Fruit fly (Drosophila melanogaster) whole organism, prepupa: ENCODE results near the gene CG7218.

Experiments used
- Blimp-1 ChIP-seq: fragments of 200-800 bp; sonication (Bioruptor generic); optimal IDR thresholded peaks from 3 replicates; lab custom pipeline; 2017; ENCODE audit warnings: missing biosample characterization, missing genetic modification characterization, mild to moderate bottlenecking, moderate library complexity, missing genetic modification reagents
- CG10631 ChIP-seq: fragments of 200-800 bp; sonication (Bioruptor generic); optimal IDR thresholded peaks from 2 replicates; lab custom pipeline; 2016; ENCODE audit warnings: missing biosample characterization, missing genetic modification characterization
- CG10669 ChIP-seq: fragments of 200-800 bp; sonication (Bioruptor generic); optimal IDR thresholded peaks from 3 replicates; lab custom pipeline; 2018; ENCODE audit warnings: missing biosample characterization, mild to moderate bottlenecking, missing genetic modification characterization, moderate library complexity
- CG11762 ChIP-seq: fragments of 200-800 bp; sonication (Bioruptor generic); optimal IDR thresholded peaks from 3 replicates; lab custom pipeline; 2016; ENCODE audit warnings: missing biosample characterization, missing genetic modification characterization; ENCODE audit not compliant: insufficient read depth
- CG11902 ChIP-seq: fragments of 200-800 bp; sonication (Bioruptor generic); optimal IDR thresholded peaks from 3 replicates; lab custom pipeline; 2016; ENCODE audit warnings: missing biosample characterization, missing genetic modification characterization
- CG15336 ChIP-seq: fragments of 200-800 bp; sonication (Bioruptor generic); IDR thresholded peaks from 2 replicates; pipeline ENCODE4 v1.3.6; 2022; ENCODE audit warnings: missing biosample characterization, missing genetic modification characterization
- CG16779 ChIP-seq: fragments of 200-800 bp; sonication (Bioruptor generic); optimal IDR thresholded peaks from 3 replicates; lab custom pipeline; 2017; ENCODE audit warnings: missing biosample characterization, mild to moderate bottlenecking, missing genetic modification characterization
- CG3032 ChIP-seq: fragments of 200-800 bp; optimal IDR thresholded peaks from 2 replicates; lab custom pipeline; 2019; ENCODE audit warnings: missing biosample characterization, mild to moderate bottlenecking, missing genetic modification characterization, moderate library complexity
- CG31627 ChIP-seq: fragments of 200-800 bp; sonication (Bioruptor generic); optimal IDR thresholded peaks from 3 replicates; lab custom pipeline; 2016; ENCODE audit warnings: missing biosample characterization, missing genetic modification characterization
- CG32006 ChIP-seq: fragments of 200-800 bp; sonication (Bioruptor generic); optimal IDR thresholded peaks from 3 replicates; lab custom pipeline; 2017; ENCODE audit warnings: missing biosample characterization, mild to moderate bottlenecking, missing genetic modification characterization
- CG3919 ChIP-seq: fragments of 200-800 bp; sonication (Bioruptor generic); optimal IDR thresholded peaks from 3 replicates; lab custom pipeline; 2016; ENCODE audit warnings: missing biosample characterization, missing genetic modification characterization
- CG4318 ChIP-seq: fragments of 200-800 bp; sonication (Bioruptor generic); optimal IDR thresholded peaks from 3 replicates; lab custom pipeline; 2017; ENCODE audit warnings: missing biosample characterization, mild to moderate bottlenecking, missing genetic modification characterization
- CG6276 ChIP-seq: fragments of 200-800 bp; sonication (Bioruptor generic); optimal IDR thresholded peaks from 2 replicates; lab custom pipeline; 2017; ENCODE audit warnings: missing biosample characterization, mild to moderate bottlenecking, missing genetic modification characterization
- CG6854 ChIP-seq: fragments of 200-800 bp; sonication (Bioruptor generic); optimal IDR thresholded peaks from 2 replicates; lab custom pipeline; 2017; ENCODE audit warnings: missing biosample characterization, mild to moderate bottlenecking, missing genetic modification characterization
- CG7368 ChIP-seq: fragments of 200-800 bp; sonication (Bioruptor generic); optimal IDR thresholded peaks from 3 replicates; lab custom pipeline; 2016; ENCODE audit warnings: missing biosample characterization, missing genetic modification characterization
- CG8119 ChIP-seq: fragments of 200-800 bp; sonication (Bioruptor generic); IDR thresholded peaks from 3 replicates; pipeline ENCODE4 v1.3.6; 2022; ENCODE audit warnings: missing biosample characterization, missing genetic modification characterization
- CG8319 ChIP-seq: fragments of 200-800 bp; sonication (Bioruptor generic); optimal IDR thresholded peaks from 3 replicates; lab custom pipeline; 2016; ENCODE audit warnings: missing biosample characterization, missing genetic modification characterization
- CG8632 ChIP-seq: fragments of 200-800 bp; sonication (Bioruptor generic); optimal IDR thresholded peaks from 3 replicates; lab custom pipeline; 2016; ENCODE audit warnings: missing biosample characterization, missing genetic modification characterization
- Eip75B ChIP-seq: fragments of 200-800 bp; sonication (Bioruptor generic); optimal IDR thresholded peaks from 3 replicates; lab custom pipeline; 2016; ENCODE audit warnings: missing biosample characterization, missing genetic modification characterization
- Eip78C ChIP-seq: fragments of 200-800 bp; sonication (Bioruptor generic); peaks from one replicate; lab custom pipeline; 2016; ENCODE audit warnings: missing biosample characterization, missing genetic modification characterization
- Eip93F ChIP-seq: fragments of 200-800 bp; sonication (Bioruptor generic); optimal IDR thresholded peaks from 2 replicates; lab custom pipeline; 2016; ENCODE audit warnings: missing biosample characterization, mild to moderate bottlenecking, missing genetic modification characterization
- Ets21C ChIP-seq: fragments of 200-800 bp; sonication (Bioruptor generic); optimal IDR thresholded peaks from 3 replicates; lab custom pipeline; 2016; ENCODE audit warnings: missing biosample characterization, missing genetic modification characterization
- Ets96B ChIP-seq: fragments of 200-800 bp; optimal IDR thresholded peaks from 2 replicates; lab custom pipeline; 2019; ENCODE audit warnings: missing biosample characterization, mild to moderate bottlenecking, missing genetic modification characterization, moderate library complexity
- Gug ChIP-seq: fragments of 200-800 bp; sonication (Bioruptor generic); IDR thresholded peaks from 2 replicates; pipeline ENCODE4 v1.3.6; 2022; ENCODE audit warnings: missing biosample characterization, missing genetic modification characterization
- Hr38 ChIP-seq: sonication (Bioruptor generic); optimal IDR thresholded peaks from 2 replicates; lab custom pipeline; 2016; ENCODE audit warnings: missing biosample characterization, missing genetic modification characterization
- Hr39 ChIP-seq: fragments of 200-800 bp; sonication (Bioruptor generic); optimal IDR thresholded peaks from 2 replicates; lab custom pipeline; 2016; ENCODE audit warnings: missing biosample characterization, missing genetic modification characterization
- Hr4 ChIP-seq: fragments of 200-800 bp; sonication (Bioruptor generic); optimal IDR thresholded peaks from 3 replicates; lab custom pipeline; 2016; ENCODE audit warnings: missing biosample characterization, missing genetic modification characterization
- OdsH ChIP-seq: fragments of 200-800 bp; sonication (Bioruptor generic); optimal IDR thresholded peaks from 3 replicates; lab custom pipeline; 2016; ENCODE audit warnings: missing biosample characterization, missing genetic modification characterization
- Smox ChIP-seq: fragments of 200-800 bp; sonication (Bioruptor generic); optimal IDR thresholded peaks from 3 replicates; lab custom pipeline; 2016; ENCODE audit warnings: missing biosample characterization, missing genetic modification characterization
- Sox102F ChIP-seq: fragments of 200-800 bp; sonication (Bioruptor generic); optimal IDR thresholded peaks from 2 replicates; lab custom pipeline; 2016; ENCODE audit warnings: missing biosample characterization, mild to moderate bottlenecking, missing genetic modification characterization
- Sox14 ChIP-seq: fragments of 200-800 bp; sonication (Bioruptor generic); optimal IDR thresholded peaks from 3 replicates; lab custom pipeline; 2016; ENCODE audit warnings: missing biosample characterization, missing genetic modification characterization
- Sox15 ChIP-seq: fragments of 200-800 bp; sonication (Bioruptor generic); optimal IDR thresholded peaks from 3 replicates; lab custom pipeline; 2016; ENCODE audit warnings: missing biosample characterization, missing genetic modification characterization
- achi ChIP-seq: fragments of 200-800 bp; sonication (Bioruptor generic); optimal IDR thresholded peaks from 3 replicates; lab custom pipeline; 2016; ENCODE audit warnings: missing biosample characterization, missing genetic modification characterization
- acj6 ChIP-seq: fragments of 200-800 bp; sonication (Bioruptor generic); optimal IDR thresholded peaks from 3 replicates; lab custom pipeline; 2016; ENCODE audit warnings: missing biosample characterization, missing genetic modification characterization
- dac ChIP-seq: fragments of 200-800 bp; sonication (Bioruptor generic); optimal IDR thresholded peaks from 2 replicates; lab custom pipeline; 2017; ENCODE audit warnings: missing biosample characterization, mild to moderate bottlenecking, missing genetic modification characterization
- eg ChIP-seq: fragments of 200-800 bp; sonication (Bioruptor generic); IDR thresholded peaks from 3 replicates; pipeline ENCODE4 v1.3.6; 2022; ENCODE audit warnings: missing biosample characterization, missing genetic modification characterization
- esn ChIP-seq: fragments of 200-800 bp; sonication (Bioruptor generic); optimal IDR thresholded peaks from 2 replicates; lab custom pipeline; 2016; ENCODE audit warnings: missing biosample characterization, mild to moderate bottlenecking, missing genetic modification characterization, moderate library complexity
- fd59A ChIP-seq: fragments of 200-800 bp; sonication (Bioruptor generic); optimal IDR thresholded peaks from 2 replicates; lab custom pipeline; 2017; ENCODE audit warnings: missing biosample characterization, mild to moderate bottlenecking, missing genetic modification characterization, missing genetic modification reagents
- fd85E ChIP-seq: fragments of 200-800 bp; sonication (Bioruptor generic); optimal IDR thresholded peaks from 3 replicates; lab custom pipeline; 2016; ENCODE audit warnings: missing biosample characterization, missing genetic modification characterization
- fkh ChIP-seq: fragments of 200-800 bp; sonication (Bioruptor generic); optimal IDR thresholded peaks from 3 replicates; lab custom pipeline; 2017; ENCODE audit warnings: missing biosample characterization, mild to moderate bottlenecking, missing genetic modification characterization, moderate library complexity
- lz ChIP-seq: fragments of 200-800 bp; sonication (Bioruptor generic); optimal IDR thresholded peaks from 3 replicates; lab custom pipeline; 2016; ENCODE audit warnings: missing biosample characterization, missing genetic modification characterization
- net ChIP-seq: fragments of 200-800 bp; sonication (Bioruptor generic); optimal IDR thresholded peaks from 3 replicates; lab custom pipeline; 2016; ENCODE audit warnings: missing biosample characterization, missing genetic modification characterization
- pdm3 ChIP-seq: fragments of 200-800 bp; sonication (Bioruptor generic); optimal IDR thresholded peaks from 3 replicates; lab custom pipeline; 2016; ENCODE audit warnings: missing biosample characterization, missing genetic modification characterization
- salr ChIP-seq, 2 experiments: fragments of 200-800 bp; sonication (Bioruptor generic); optimal IDR thresholded peaks; 3 replicates each; lab custom pipeline; 2016 to 2018; ENCODE audit warnings: missing biosample characterization in 2 of 2, missing genetic modification characterization in 2 of 2, mild to moderate bottlenecking in 1 of 2
- spab ChIP-seq: fragments of 200-800 bp; sonication (Bioruptor generic); optimal IDR thresholded peaks from 2 replicates; lab custom pipeline; 2017; ENCODE audit warnings: missing biosample characterization, mild to moderate bottlenecking, missing genetic modification characterization, missing genetic modification reagents
- ss ChIP-seq, 2 experiments: fragments of 200-800 bp; sonication (Bioruptor generic); optimal IDR thresholded peaks; 2 replicates in 1 of 2; 3 replicates in 1 of 2; lab custom pipeline; 2017 to 2018; ENCODE audit warnings: mild to moderate bottlenecking in 2 of 2, missing biosample characterization in 2 of 2, missing genetic modification characterization in 2 of 2, moderate library complexity in 1 of 2
- svp ChIP-seq: fragments of 200-800 bp; sonication (Bioruptor generic); peaks from one replicate; lab custom pipeline; 2016; ENCODE audit warnings: missing biosample characterization, missing genetic modification characterization
- topi ChIP-seq: fragments of 200-800 bp; sonication (Bioruptor generic); optimal IDR thresholded peaks from 3 replicates; lab custom pipeline; 2016; ENCODE audit warnings: missing biosample characterization, missing genetic modification characterization

The CG7218 gene

DNA sequence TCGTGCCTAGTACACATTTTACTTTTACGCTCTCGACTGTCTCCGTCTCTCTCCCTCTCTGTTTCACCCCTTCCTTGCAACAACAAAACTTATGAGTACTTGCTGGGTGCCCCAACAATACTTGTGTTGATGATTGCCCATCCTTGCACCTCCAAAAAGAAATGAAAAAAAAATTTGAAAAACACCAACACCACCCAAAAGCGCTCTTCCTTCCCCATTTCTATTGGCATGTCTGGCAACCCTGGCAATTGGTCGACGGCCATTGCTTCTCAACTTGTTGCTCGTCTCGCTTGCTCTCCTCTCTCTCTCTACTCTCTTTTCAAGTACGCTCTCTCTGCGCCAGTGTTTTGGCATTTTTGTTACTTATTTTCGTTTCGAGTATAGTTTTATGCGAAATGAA, 4.2 kb upstream of the CG7218 start (continued):
- TF ChIP-seq CG8632 (GFP tag; lab: Kevin White, UChicago) (peak; percentile 36), CG6854 (GFP tag; lab: Kevin White, UChicago) (no peak), fkh (no peak), pdm3 (GFP tag; lab: Kevin White, UChicago) (no peak), Ets96B (tag; lab: Kevin White, UChicago) (no peak), ss (GFP tag; optimal IDR thresholded peaks at IDR 0.05; lab: Kevin White, UChicago) (peak in 1 of 2 experiments; percentile 12), CG32006 (GFP tag; lab: Kevin White, UChicago) (peak; percentile 18), Hr39 (GFP tag; lab: Kevin White, UChicago) (peak; percentile 25), CG16779 (no peak), OdsH (peak; percentile 33), CG11902 (GFP tag; lab: Kevin White, UChicago) (no peak), dac (GFP tag; lab: Kevin White, UChicago) (no peak), Sox102F (peak; percentile 33)
- TF ChIP-seq, all 60 proteins: peak for 27

DNA sequence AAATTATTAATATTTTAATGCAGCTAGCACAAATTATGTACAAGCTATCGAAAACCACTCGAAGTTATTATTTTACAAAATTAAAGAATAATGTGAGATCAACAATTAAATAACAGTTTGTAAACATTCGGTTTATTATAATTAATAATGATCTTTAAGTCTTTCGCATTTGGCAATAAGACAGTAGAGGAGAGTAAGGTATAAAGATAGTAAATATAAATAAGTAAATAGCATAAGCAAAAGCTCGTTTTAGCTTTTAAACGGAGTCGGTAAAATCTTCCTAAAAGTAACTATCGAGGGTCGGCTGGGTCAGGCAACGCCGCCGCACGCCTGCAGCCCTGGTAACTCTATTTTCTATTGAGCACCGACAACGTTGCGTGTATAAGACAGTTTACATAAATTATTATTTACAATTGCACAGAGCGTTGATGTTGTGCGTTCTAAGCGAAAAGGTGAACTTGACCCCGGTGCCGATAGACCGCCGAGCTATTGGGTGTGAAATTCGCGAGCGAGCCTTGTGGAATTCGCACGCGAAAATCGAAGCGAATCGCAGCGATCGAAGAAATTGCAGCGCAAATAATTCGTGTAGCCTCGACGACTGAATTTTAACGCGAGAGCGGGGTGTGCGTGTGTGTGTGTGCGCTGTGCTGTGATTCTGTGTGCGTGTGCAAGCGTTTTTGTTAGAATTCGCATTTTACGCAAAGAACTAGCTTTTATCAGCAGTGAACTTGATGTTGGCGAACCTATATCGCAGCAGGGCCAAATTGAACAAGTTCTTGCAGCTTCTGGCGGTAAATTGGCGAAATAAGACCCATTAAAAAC, 3.4 kb upstream of the CG7218 start, which contains the start of gene wrd:
Gene wrd (plus strand): TSS at position 342 of the 822 bp plus-strand sequence.
- no peak for TF ChIP-seq Hr38
- no peak for TF ChIP-seq Eip93F (GFP tag; lab: Kevin White, UChicago)
- TF ChIP-seq Blimp-1 (GFP tag; lab: Kevin White, UChicago) = no peak
- peak; percentile 15 for TF ChIP-seq CG11762 (GFP tag; lab: Kevin White, UChicago)
- peak; percentile 34 for TF ChIP-seq lz (GFP tag; lab: Kevin White, UChicago)
- TF ChIP-seq CG8319 = no peak
- TF ChIP-seq Eip75B = no peak
- TF ChIP-seq CG4318 = peak; percentile 17
- no peak for TF ChIP-seq spab
- no peak for TF ChIP-seq CG15336 (GFP tag; lab: Robert Waterston, UW)
- TF ChIP-seq fd59A = no peak
- TF ChIP-seq eg (GFP tag; lab: Robert Waterston, UW) = no peak
- TF ChIP-seq CG32006 (GFP tag; lab: Kevin White, UChicago) = peak; percentile 24
- TF ChIP-seq CG6276 (GFP tag; lab: Kevin White, UChicago) = no peak
- no peak for TF ChIP-seq CG11902 (GFP tag; lab: Kevin White, UChicago)
- no peak for TF ChIP-seq net
- peak; percentile 83 for TF ChIP-seq svp
- no peak for TF ChIP-seq Ets96B (tag; lab: Kevin White, UChicago)
- no peak for TF ChIP-seq fd85E (GFP tag; lab: Kevin White, UChicago)
- peak; percentile 71 for TF ChIP-seq fkh
- TF ChIP-seq ss (GFP tag; optimal IDR thresholded peaks at IDR 0.05; lab: Kevin White, UChicago) = peak in 1 of 2 experiments; percentile 56
- no peak for TF ChIP-seq pdm3 (GFP tag; lab: Kevin White, UChicago)
- no peak for TF ChIP-seq esn (GFP tag; lab: Kevin White, UChicago)
- peak; percentile 7 for TF ChIP-seq topi
- no peak for TF ChIP-seq Gug (GFP tag; lab: Robert Waterston, UW)
- no peak for TF ChIP-seq CG8119
- peak; percentile 37 for TF ChIP-seq CG31627
- TF ChIP-seq Sox15 (GFP tag; lab: Kevin White, UChicago) = peak; percentile 36
- peak; percentile 20 for TF ChIP-seq Smox (GFP tag; lab: Kevin White, UChicago)
- TF ChIP-seq salr (GFP tag; optimal IDR thresholded peaks at IDR 0.05; lab: Kevin White, UChicago) = peak in 1 of 2 experiments; percentile 30
- TF ChIP-seq Eip78C = peak; percentile 69
- TF ChIP-seq CG10631 (GFP tag; lab: Kevin White, UChicago) = peak; percentile 54
- TF ChIP-seq OdsH = peak; percentile 31
- no peak for TF ChIP-seq Sox14 (GFP tag; lab: Kevin White, UChicago)
- TF ChIP-seq Hr4 (GFP tag; lab: Kevin White, UChicago) = peak; percentile 39
- peak; percentile 42 for TF ChIP-seq CG3032 (tag; lab: Kevin White, UChicago)
- TF ChIP-seq acj6 (GFP tag; lab: Kevin White, UChicago) = peak; percentile 31
- no peak for TF ChIP-seq Ets21C
- TF ChIP-seq achi (GFP tag; lab: Kevin White, UChicago) = peak; percentile 40
- TF ChIP-seq CG3919 (GFP tag; lab: Kevin White, UChicago) = peak; percentile 16
- TF ChIP-seq CG7368 = no peak
- no peak for TF ChIP-seq CG10669 (GFP tag; lab: Kevin White, UChicago)
